Worm (Caenorhabditis elegans) whole organism, L2 larva: ENCODE results near the gene bath-20.

Experiments used
- F13H6.1 ChIP-seq: sonication (generic microtip); optimal IDR thresholded peaks from 2 replicates; lab custom pipeline; 2016; ENCODE audit warnings: missing genetic modification characterization, missing compliant biosample characterization
- R02D3.7 ChIP-seq: fragments of 150-350 bp; optimal IDR thresholded peaks from 2 replicates; lab custom pipeline; 2014; ENCODE audit warnings: missing biosample characterization, missing genetic modification characterization
- Y55F3AM.14 ChIP-seq: fragments of 200-800 bp; sonication (Bioruptor generic); optimal IDR thresholded peaks from 2 replicates; lab custom pipeline; 2018; ENCODE audit warnings: mild to moderate bottlenecking, missing genetic modification characterization, missing compliant biosample characterization
- aly-2 ChIP-seq: fragments of 150-350 bp; optimal IDR thresholded peaks from 2 replicates; lab custom pipeline; 2014; ENCODE audit warnings: missing biosample characterization, missing genetic modification characterization
- ama-1 ChIP-seq: fragments of 150-350 bp; optimal IDR thresholded peaks from 2 replicates; lab custom pipeline; 2018; ENCODE audit warnings: inconsistent platforms
- blmp-1 ChIP-seq: sonication (generic microtip); optimal IDR thresholded peaks from 2 replicates; lab custom pipeline; 2017; ENCODE audit warnings: missing genetic modification characterization, mild to moderate bottlenecking, missing compliant biosample characterization, antibody characterized with exemption, moderate library complexity; ENCODE audit not compliant: insufficient read depth
- ceh-16 ChIP-seq: fragments of 150-350 bp; optimal IDR thresholded peaks from 2 replicates; lab custom pipeline; 2014; ENCODE audit warnings: missing biosample characterization, missing genetic modification characterization
- ceh-82 ChIP-seq: fragments of 150-350 bp; optimal IDR thresholded peaks from 2 replicates; lab custom pipeline; 2014; ENCODE audit warnings: missing biosample characterization, missing genetic modification characterization
- crh-2 ChIP-seq: sonication (generic microtip); optimal IDR thresholded peaks from 2 replicates; lab custom pipeline; 2017; ENCODE audit warnings: missing biosample characterization, missing genetic modification characterization
- dmd-4 ChIP-seq: sonication (generic microtip); optimal IDR thresholded peaks from 2 replicates; lab custom pipeline; 2017; ENCODE audit warnings: missing biosample characterization, missing genetic modification characterization
- elt-1 ChIP-seq: fragments of 150-350 bp; optimal IDR thresholded peaks from 2 replicates; lab custom pipeline; 2014; ENCODE audit warnings: missing biosample characterization, missing genetic modification characterization
- fos-1 ChIP-seq: fragments of 150-350 bp; optimal IDR thresholded peaks from 2 replicates; lab custom pipeline; 2014; ENCODE audit warnings: missing biosample characterization, missing genetic modification characterization
- gmeb-1 ChIP-seq: fragments of 150-350 bp; optimal IDR thresholded peaks from 2 replicates; lab custom pipeline; 2014; ENCODE audit warnings: missing biosample characterization, missing genetic modification characterization
- lin-11 ChIP-seq: fragments of 150-350 bp; sonication (generic microtip); optimal IDR thresholded peaks from 2 replicates; lab custom pipeline; 2014; ENCODE audit warnings: missing biosample characterization, missing genetic modification characterization, inconsistent platforms, mixed read lengths
- lin-13 ChIP-seq: fragments of 150-350 bp; optimal IDR thresholded peaks from 2 replicates; lab custom pipeline; 2014; ENCODE audit warnings: missing biosample characterization, missing genetic modification reagents, missing genetic modification characterization
- lsy-2 ChIP-seq, 2 experiments: fragments of 150-350 bp in 1 of 2; sonication (generic microtip) in 1 of 2; optimal IDR thresholded peaks; 2 replicates each; lab custom pipeline; 2014 to 2017; ENCODE audit warnings: missing biosample characterization in 2 of 2, missing genetic modification characterization in 2 of 2
- mab-5 ChIP-seq: fragments of 150-350 bp; optimal IDR thresholded peaks from 2 replicates; lab custom pipeline; 2014; ENCODE audit warnings: missing biosample characterization, missing genetic modification characterization
- mbf-1 ChIP-seq: sonication (generic microtip); optimal IDR thresholded peaks from 2 replicates; lab custom pipeline; 2017; ENCODE audit warnings: missing biosample characterization, missing genetic modification characterization
- nhr-10 ChIP-seq: sonication (generic microtip); optimal IDR thresholded peaks from 2 replicates; lab custom pipeline; 2017; ENCODE audit warnings: missing biosample characterization, missing genetic modification characterization
- nhr-11 ChIP-seq: fragments of 150-350 bp; optimal IDR thresholded peaks from 2 replicates; lab custom pipeline; 2014; ENCODE audit warnings: missing biosample characterization, missing genetic modification characterization
- nhr-12 ChIP-seq: fragments of 150-350 bp; optimal IDR thresholded peaks from 2 replicates; lab custom pipeline; 2014; ENCODE audit warnings: missing biosample characterization, missing genetic modification characterization
- nhr-129 ChIP-seq: fragments of 150-350 bp; optimal IDR thresholded peaks from 2 replicates; lab custom pipeline; 2014; ENCODE audit warnings: missing biosample characterization, missing genetic modification characterization
- nhr-21 ChIP-seq: fragments of 150-350 bp; optimal IDR thresholded peaks from 2 replicates; lab custom pipeline; 2014; ENCODE audit warnings: missing biosample characterization, missing genetic modification characterization
- nhr-23 ChIP-seq: fragments of 150-350 bp; optimal IDR thresholded peaks from 2 replicates; lab custom pipeline; 2014; ENCODE audit warnings: missing biosample characterization, missing genetic modification reagents, missing genetic modification characterization
- nhr-25 ChIP-seq: fragments of 150-350 bp; sonication (generic microtip); optimal IDR thresholded peaks from 3 replicates; lab custom pipeline; 2014; ENCODE audit warnings: missing biosample characterization, missing genetic modification characterization
- nhr-6 ChIP-seq: fragments of 150-350 bp; optimal IDR thresholded peaks from 2 replicates; lab custom pipeline; 2014; ENCODE audit warnings: missing biosample characterization, missing genetic modification characterization
- nhr-77 ChIP-seq: fragments of 150-350 bp; optimal IDR thresholded peaks from 2 replicates; lab custom pipeline; 2014; ENCODE audit warnings: missing biosample characterization, missing genetic modification characterization
- peb-1 ChIP-seq: fragments of 150-350 bp; optimal IDR thresholded peaks from 2 replicates; lab custom pipeline; 2014; ENCODE audit warnings: missing biosample characterization, missing genetic modification characterization
- sem-4 ChIP-seq: fragments of 150-350 bp; optimal IDR thresholded peaks from 2 replicates; lab custom pipeline; 2014; ENCODE audit warnings: missing biosample characterization, missing genetic modification reagents, missing genetic modification characterization
- skn-1 ChIP-seq: sonication (generic microtip); optimal IDR thresholded peaks from 2 replicates; lab custom pipeline; 2017; ENCODE audit warnings: missing biosample characterization, missing genetic modification characterization
- sma-3 ChIP-seq: sonication (generic microtip); optimal IDR thresholded peaks from 2 replicates; lab custom pipeline; 2016; ENCODE audit warnings: missing genetic modification reagents, missing genetic modification characterization, missing compliant biosample characterization
- snpc-4 ChIP-seq: fragments of 150-350 bp; optimal IDR thresholded peaks from 2 replicates; lab custom pipeline; 2014; ENCODE audit warnings: missing biosample characterization, missing genetic modification characterization
- unc-39 ChIP-seq: fragments of 150-350 bp; optimal IDR thresholded peaks from 2 replicates; lab custom pipeline; 2014; ENCODE audit warnings: missing biosample characterization, missing genetic modification characterization
- unc-55 ChIP-seq: fragments of 150-350 bp; sonication (generic microtip); optimal IDR thresholded peaks from 3 replicates; lab custom pipeline; 2014; ENCODE audit warnings: missing biosample characterization, missing genetic modification reagents, missing genetic modification characterization
- unc-62 ChIP-seq: fragments of 150-350 bp; optimal IDR thresholded peaks from 2 replicates; lab custom pipeline; 2014; ENCODE audit warnings: missing biosample characterization, missing genetic modification reagents, missing genetic modification characterization
- ztf-1 ChIP-seq: fragments of 200-800 bp; sonication (Bioruptor generic); conservative IDR thresholded peaks from 2 replicates; pipeline ENCODE4 v1.3.6; 2022; ENCODE audit warnings: missing genetic modification characterization, missing compliant biosample characterization
- ztf-11 ChIP-seq: sonication (generic microtip); optimal IDR thresholded peaks from 2 replicates; lab custom pipeline; 2017; ENCODE audit warnings: missing biosample characterization, missing genetic modification characterization

The bath-20 gene

ce11 chrII:2042447-2042846, at the start of gene bath-20:
TSS of gene bath-20 (minus strand) at chrII:2042547.
- TF ChIP-seq fos-1 (tag; lab: Kevin White, UChicago), result no peak
- no peak for TF ChIP-seq crh-2 (tag; lab: Kevin White, UChicago)
- no peak for TF ChIP-seq ama-1 (lab: Kevin White, UChicago)
- no peak for TF ChIP-seq R02D3.7 (tag; lab: Kevin White, UChicago)
- TF ChIP-seq lsy-2 (tag; optimal IDR thresholded peaks at IDR 0.05; lab: Kevin White, UChicago), result no peak
- TF ChIP-seq ceh-16, result no peak
- no peak for TF ChIP-seq nhr-21 (tag; lab: Kevin White, UChicago)
- TF ChIP-seq peb-1 (tag; lab: Kevin White, UChicago), result no peak
- no peak for TF ChIP-seq skn-1
- TF ChIP-seq unc-62, result no peak
- TF ChIP-seq snpc-4 (tag; lab: Kevin White, UChicago), result no peak
- no peak for TF ChIP-seq lin-13 (GFP tag; lab: Kevin White, UChicago)
- TF ChIP-seq blmp-1 (tag; lab: Kevin White, UChicago), result no peak
- no peak for TF ChIP-seq ztf-1 (GFP tag; lab: Robert Waterston, UW)
- no peak for TF ChIP-seq nhr-25

ce11 chrII:2091972-2092371, 49.6 kb upstream of the bath-20 start, which contains the start of gene T16A1.10:
TSS of gene T16A1.10 (minus strand) at chrII:2092094.
- TF ChIP-seq nhr-21 (tag; lab: Kevin White, UChicago) (no peak), ztf-11 (tag; lab: Kevin White, UChicago) (no peak), nhr-25 (no peak), nhr-12 (no peak), mbf-1 (tag; lab: Kevin White, UChicago) (no peak), sem-4 (tag; lab: Kevin White, UChicago) (no peak), peb-1 (tag; lab: Kevin White, UChicago) (no peak), elt-1 (tag; lab: Kevin White, UChicago) (no peak), lsy-2 (tag; optimal IDR thresholded peaks at IDR 0.05; lab: Kevin White, UChicago) (no peak), Y55F3AM.14 (GFP tag; lab: Kevin White, UChicago) (no peak), ztf-1 (GFP tag; lab: Robert Waterston, UW) (no peak), sma-3 (no peak)
- TF ChIP-seq, all 48 proteins: peak for 0

- TF ChIP-seq nhr-10 (tag; lab: Kevin White, UChicago), result no peak
- TF ChIP-seq nhr-23 (tag; lab: Kevin White, UChicago), result no peak
- TF ChIP-seq aly-2, result no peak
- TF ChIP-seq nhr-21 (tag; lab: Kevin White, UChicago), result no peak
- TF ChIP-seq nhr-129 (tag; lab: Kevin White, UChicago), result no peak
- no peak for TF ChIP-seq mab-5 (tag; lab: Kevin White, UChicago)
- TF ChIP-seq gmeb-1 (tag; lab: Kevin White, UChicago), result peak; percentile 22
- no peak for TF ChIP-seq nhr-77
- TF ChIP-seq fos-1 (tag; lab: Kevin White, UChicago), result peak; percentile 94
- TF ChIP-seq nhr-11 (tag; lab: Kevin White, UChicago), result no peak
- no peak for TF ChIP-seq unc-55 (GFP tag; lab: Kevin White, UChicago)
- no peak for TF ChIP-seq R02D3.7 (tag; lab: Kevin White, UChicago)
- TF ChIP-seq, all 48 proteins: peak for 2
Measured at ce11 chrII:2090605-2091004, 48.3 kb upstream of the bath-20 start, which contains the start of gene trpl-5. TSS of gene trpl-5 (minus strand) at chrII:2090636.

- TF ChIP-seq ztf-1 (GFP tag; lab: Robert Waterston, UW), result no peak
- TF ChIP-seq aly-2, result no peak
- no peak for TF ChIP-seq ceh-16
- TF ChIP-seq mab-5 (tag; lab: Kevin White, UChicago), result no peak
- no peak for TF ChIP-seq blmp-1 (tag; lab: Kevin White, UChicago)
- TF ChIP-seq nhr-6 (tag; lab: Kevin White, UChicago), result no peak
- TF ChIP-seq lin-13 (GFP tag; lab: Kevin White, UChicago), result no peak
- no peak for TF ChIP-seq nhr-21 (tag; lab: Kevin White, UChicago)
- TF ChIP-seq ceh-82 (tag; lab: Kevin White, UChicago), result no peak
- no peak for TF ChIP-seq lin-11 (tag; lab: Kevin White, UChicago)
- no peak for TF ChIP-seq fos-1 (tag; lab: Kevin White, UChicago)
- TF ChIP-seq, all 48 proteins: peak for 0
Measured at ce11 chrII:2087206-2087605, 44.9 kb upstream of the bath-20 start.

- TF ChIP-seq ama-1 (lab: Kevin White, UChicago), result no peak
- no peak for TF ChIP-seq mab-5 (tag; lab: Kevin White, UChicago)
- TF ChIP-seq nhr-25, result no peak
- TF ChIP-seq unc-55 (GFP tag; lab: Kevin White, UChicago), result no peak
- no peak for TF ChIP-seq F13H6.1
- TF ChIP-seq fos-1 (tag; lab: Kevin White, UChicago), result no peak
- no peak for TF ChIP-seq unc-39 (tag; lab: Kevin White, UChicago)
- TF ChIP-seq dmd-4 (tag; lab: Kevin White, UChicago), result no peak
- TF ChIP-seq nhr-21 (tag; lab: Kevin White, UChicago), result no peak
- TF ChIP-seq unc-62, result no peak
- TF ChIP-seq ztf-11 (tag; lab: Kevin White, UChicago), result no peak
- no peak for TF ChIP-seq sma-3
Measured at ce11 chrII:2083726-2084179, 41.4 kb upstream of the bath-20 start, which contains the start of the genes T16A1.5 and fbxc-49. TSS of gene T16A1.5 (minus strand) at chrII:2083826. TSS of gene fbxc-49 (plus strand) at chrII:2084129.
